Worm (Caenorhabditis elegans): ENCODE measurements around the gene catp-5.

DNA sequence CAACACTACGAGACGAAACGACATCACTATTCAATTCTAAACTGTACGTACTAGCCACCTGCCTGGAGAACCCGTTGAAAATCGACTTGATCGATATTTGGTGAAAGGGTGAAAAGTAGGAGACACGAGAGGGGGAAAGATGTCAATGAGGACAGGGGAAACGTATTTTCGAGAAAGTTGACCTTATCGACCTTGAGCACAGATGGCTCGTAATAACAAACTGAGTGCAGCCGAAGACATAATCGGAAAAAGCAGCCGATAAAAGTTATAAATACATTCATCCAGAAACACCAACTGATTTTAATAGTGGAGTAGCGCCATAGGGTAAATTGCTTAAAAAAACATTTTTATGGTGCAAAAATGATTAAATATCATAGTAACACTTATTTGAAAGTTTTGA lies 38.7 kb downstream of the catp-5 start:
- TF ChIP-seq him-1 (tag; optimal IDR thresholded peaks at IDR 0.05) (no peak), W03F9.2 (tag; optimal IDR thresholded peaks at IDR 0.05) (no peak)
